Worm (Caenorhabditis elegans): ENCODE measurements around the gene osm-10.
A peak's percentile ranks its signal among the peaks of the same experiment; 100 is the strongest.

DNA sequence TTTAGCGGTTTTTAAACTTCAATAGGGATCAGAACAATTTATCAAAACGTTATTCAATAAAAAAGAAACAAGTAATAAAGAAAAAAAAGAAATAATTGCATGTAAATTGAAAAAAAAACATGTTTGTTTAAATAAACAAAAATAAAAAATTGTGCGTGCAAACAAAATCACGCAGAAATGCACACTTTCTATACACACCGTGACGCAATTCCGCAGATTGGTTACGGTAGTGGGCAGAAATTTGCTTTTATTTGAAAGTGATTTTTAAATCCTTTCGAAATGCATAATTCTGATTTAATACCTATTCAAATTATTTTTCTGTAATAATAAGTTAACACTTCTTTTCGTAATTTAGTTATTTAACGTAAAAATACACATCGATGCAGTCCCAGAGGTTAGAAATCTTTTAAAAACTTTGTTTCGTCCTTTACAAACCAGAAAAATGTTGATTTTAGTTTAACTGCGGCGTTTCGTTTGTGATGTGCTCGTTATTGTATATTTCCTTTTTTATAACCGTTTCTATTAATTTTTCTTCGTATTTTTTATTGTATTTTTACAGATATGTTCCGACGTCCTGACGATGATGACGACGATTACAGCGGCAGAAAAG, 50.1 kb downstream of the osm-10 start, which contains the start of gene cwf-19L2:
- no peak for TF ChIP-seq zip-11 (GFP tag; IDR thresholded peaks at IDR 0.05)
- no peak for TF ChIP-seq egl-27 (tag; optimal IDR thresholded peaks at IDR 0.05)
- TF ChIP-seq unc-130 (GFP tag; optimal IDR thresholded peaks at IDR 0.05), result peak; percentile 31
- TF ChIP-seq php-3 (GFP tag; IDR thresholded peaks at IDR 0.05), result no peak
- TF ChIP-seq Y75B8A.6 (GFP tag; IDR thresholded peaks at IDR 0.05), result no peak
- no peak for TF ChIP-seq rbr-2 (tag; optimal IDR thresholded peaks at IDR 0.05)
- TF ChIP-seq mxl-2 (GFP tag; conservative IDR thresholded peaks at IDR 0.05), result no peak
- no peak for TF ChIP-seq unc-39 (tag; optimal IDR thresholded peaks at IDR 0.05)
- TF ChIP-seq nhr-28 (tag; optimal IDR thresholded peaks at IDR 0.05), result no peak
- TF ChIP-seq R02D3.7 (tag; optimal IDR thresholded peaks at IDR 0.05), result no peak
- no peak for TF ChIP-seq nhr-25 (tag; optimal IDR thresholded peaks at IDR 0.05; ENCODE audit: borderline replicate concordance, insufficient read depth)
- no peak for TF ChIP-seq mxl-3 (GFP tag; optimal IDR thresholded peaks at IDR 0.05)
- no peak for TF ChIP-seq skn-1 (tag; optimal IDR thresholded peaks at IDR 0.05)

All from whole organism, L4 larva.